Fruit fly (Drosophila melanogaster): Measurements from ENCODE around the gene CG31266.

Gene CG31266

dm6 chr3R:17085029-17085807 lies 47.2 kb upstream of the CG31266 start, which contains the start of gene GckIII (continued):
- TF ChIP-seq CG6791 (GFP tag; IDR thresholded peaks at IDR 0.05; ENCODE audit: partially characterized antibody) (peak; percentile 87), stc (GFP tag; IDR thresholded peaks at IDR 0.05) (no peak), CG4424 (GFP tag; optimal IDR thresholded peaks at IDR 0.05) (no peak), CG8765 (GFP tag; IDR thresholded peaks at IDR 0.05) (no peak), Atf6 (GFP tag; IDR thresholded peaks at IDR 0.05) (no peak), CG14860 (GFP tag; IDR thresholded peaks at IDR 0.05; ENCODE audit: partially characterized antibody) (peak; percentile 83), CTCF (GFP tag; optimal IDR thresholded peaks at IDR 0.05) (no peak), ato (GFP tag; IDR thresholded peaks at IDR 0.05; ENCODE audit: partially characterized antibody) (peak; percentile 37), gsb (GFP tag; IDR thresholded peaks at IDR 0.05) (no peak), TFAM (GFP tag; optimal IDR thresholded peaks at IDR 0.05) (no peak), CG6683 (GFP tag; optimal IDR thresholded peaks at IDR 0.05) (no peak), sisA (GFP tag; IDR thresholded peaks at IDR 0.05) (no peak), dan (GFP tag; IDR thresholded peaks at IDR 0.05) (no peak), CG6175 (GFP tag; IDR thresholded peaks at IDR 0.05) (no peak), CG30020 (tag; optimal IDR thresholded peaks at IDR 0.05) (peak; percentile 16), Dref (GFP tag; IDR thresholded peaks at IDR 0.05) (peak; percentile 79), kni (GFP tag; optimal IDR thresholded peaks at IDR 0.05) (no peak), CG8388 (GFP tag; optimal IDR thresholded peaks at IDR 0.05) (no peak), CG4617 (GFP tag; optimal IDR thresholded peaks at IDR 0.05; ENCODE audit: borderline replicate concordance) (peak; percentile 63), Poxn (GFP tag; IDR thresholded peaks at IDR 0.05) (no peak), CG16813 (GFP tag; IDR thresholded peaks at IDR 0.05; ENCODE audit: partially characterized antibody) (peak; percentile 57; the same call in 2 of the 3 replicates), CG9609 (GFP tag; optimal IDR thresholded peaks at IDR 0.05) (no peak), slbo (GFP tag; IDR thresholded peaks at IDR 0.05) (no peak), fd96Cb (tag; optimal IDR thresholded peaks at IDR 0.05) (no peak), inv (GFP tag; IDR thresholded peaks at IDR 0.05; ENCODE audit: partially characterized antibody) (peak; percentile 70), CG17829 (tag; optimal IDR thresholded peaks at IDR 0.05) (peak; percentile 22), YL-1 (GFP tag; optimal IDR thresholded peaks at IDR 0.05) (peak; percentile 5), tap (tag; optimal IDR thresholded peaks at IDR 0.05) (no peak), corto (GFP tag; optimal IDR thresholded peaks at IDR 0.05) (no peak), CG14710 (tag; optimal IDR thresholded peaks at IDR 0.05) (peak; percentile 62), phol (tag; optimal IDR thresholded peaks at IDR 0.05) (peak; percentile 19), Opbp (GFP tag; IDR thresholded peaks at IDR 0.05; ENCODE audit: partially characterized antibody) (peak; percentile 11; the same call in 2 of the 3 replicates), sqz (GFP tag; optimal IDR thresholded peaks at IDR 0.05) (no peak), trem (tag; optimal IDR thresholded peaks at IDR 0.05) (peak; percentile 76), CG7745 (tag; optimal IDR thresholded peaks at IDR 0.05) (peak; percentile 5), CG3281 (GFP tag; optimal IDR thresholded peaks at IDR 0.05) (no peak)

- TF ChIP-seq CG10267 (tag; optimal IDR thresholded peaks at IDR 0.05) (peak; percentile 64), pzg (GFP tag; optimal IDR thresholded peaks at IDR 0.05) (peak; percentile 60), Elba2 (GFP tag; optimal IDR thresholded peaks at IDR 0.05) (no peak), bab2 (GFP tag; optimal IDR thresholded peaks at IDR 0.05) (no peak), sens (GFP tag) (peak; percentile 58), knrl (GFP tag; IDR thresholded peaks at IDR 0.05; ENCODE audit: partially characterized antibody) (peak; percentile 52; the same call in 2 of the 3 replicates), Atf6 (GFP tag; IDR thresholded peaks at IDR 0.05) (no peak), CG17328 (GFP tag; IDR thresholded peaks at IDR 0.05) (no peak), Hr51 (GFP tag; optimal IDR thresholded peaks at IDR 0.05) (no peak), YL-1 (GFP tag; optimal IDR thresholded peaks at IDR 0.05) (peak; percentile 73), CG17829 (tag; optimal IDR thresholded peaks at IDR 0.05) (peak; percentile 48), E2f1 (GFP tag; IDR thresholded peaks at IDR 0.05) (0 out of 2 replicates have a peak, but pooled peaks have one; percentile 22), CTCF (GFP tag; optimal IDR thresholded peaks at IDR 0.05) (peak; percentile 4), Scr (GFP tag; IDR thresholded peaks at IDR 0.05; ENCODE audit: partially characterized antibody) (peak; percentile 35), Dip2 (GFP tag; IDR thresholded peaks at IDR 0.05) (no peak), CG17186 (GFP tag; optimal IDR thresholded peaks at IDR 0.05) (peak; percentile 11), E2f2 (GFP tag; IDR thresholded peaks at IDR 0.05) (peak; percentile 97)
Observed at dm6 chr3R:17087977-17088618, 44.4 kb upstream of the CG31266 start, which contains the start of gene cal1. cal1 (plus strand) TSS chr3R:17088280.
